Worm (Caenorhabditis elegans): ENCODE results near the gene mrpl-21.

DNA sequence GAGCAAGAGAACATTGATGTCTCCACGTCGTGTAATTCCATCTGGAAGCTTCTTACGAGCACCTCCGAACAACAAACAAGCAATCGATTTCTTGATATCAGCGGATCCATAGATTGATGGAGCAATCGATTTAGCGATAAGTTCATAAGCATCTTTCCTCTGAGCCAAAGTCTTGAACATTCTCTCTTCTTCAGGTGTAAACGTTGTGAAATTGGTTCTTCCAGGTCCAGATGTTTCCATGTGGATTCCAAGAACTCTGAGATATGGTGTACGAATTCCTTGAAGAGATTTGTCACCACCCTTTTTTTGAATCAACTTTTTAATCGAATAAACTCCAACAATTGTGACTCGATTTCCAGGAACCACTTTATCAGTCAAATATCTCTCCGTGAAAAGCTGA lies 46.6 kb upstream of the mrpl-21 start:
- TF ChIP-seq ces-1 (GFP tag; optimal IDR thresholded peaks at IDR 0.05), result no peak
- TF ChIP-seq ztf-11 (tag; optimal IDR thresholded peaks at IDR 0.05), result no peak
- no peak for TF ChIP-seq ceh-83 (GFP tag; optimal IDR thresholded peaks at IDR 0.05)
- no peak for TF ChIP-seq flh-1 (GFP tag; optimal IDR thresholded peaks at IDR 0.05)
- no peak for TF ChIP-seq blmp-1 (tag; optimal IDR thresholded peaks at IDR 0.05)
- no peak for TF ChIP-seq zip-8 (tag; optimal IDR thresholded peaks at IDR 0.05)
- TF ChIP-seq nhr-12 (tag; optimal IDR thresholded peaks at IDR 0.05), result no peak
- no peak for TF ChIP-seq elt-1 (tag; optimal IDR thresholded peaks at IDR 0.05; ENCODE audit: borderline replicate concordance, insufficient read depth)
- no peak for TF ChIP-seq snpc-4 (tag; optimal IDR thresholded peaks at IDR 0.05)
- TF ChIP-seq pha-4 (tag; optimal IDR thresholded peaks at IDR 0.05), result no peak
- TF ChIP-seq lin-32 (GFP tag; optimal IDR thresholded peaks at IDR 0.05), result no peak
- TF ChIP-seq nhr-237 (tag; optimal IDR thresholded peaks at IDR 0.05), result no peak
- no peak for TF ChIP-seq lsy-2 (tag; optimal IDR thresholded peaks at IDR 0.05)
- TF ChIP-seq ham-2 (GFP tag; optimal IDR thresholded peaks at IDR 0.05), result no peak

Data from whole organism, mixed stage, embryonic.